Worm (Caenorhabditis elegans) whole organism, L1 larva: ENCODE data around the gene folt-3.

ENCODE experiments used
- C04F5.9 ChIP-seq: sonication (generic microtip); optimal IDR thresholded peaks from 2 replicates; lab custom pipeline; 2016; ENCODE audit warnings: missing genetic modification characterization, missing compliant biosample characterization
- C16A3.4 ChIP-seq: fragments of 150-350 bp; optimal IDR thresholded peaks from 2 replicates; lab custom pipeline; 2014; ENCODE audit warnings: missing biosample characterization, missing genetic modification characterization
- F16B12.6 ChIP-seq: fragments of 150-350 bp; optimal IDR thresholded peaks from 2 replicates; lab custom pipeline; 2014; ENCODE audit warnings: missing biosample characterization, missing genetic modification characterization
- aha-1 ChIP-seq: fragments of 150-350 bp; optimal IDR thresholded peaks from 2 replicates; lab custom pipeline; 2014; ENCODE audit warnings: missing biosample characterization, missing genetic modification characterization
- ceh-90 ChIP-seq: sonication (generic microtip); optimal IDR thresholded peaks from 2 replicates; lab custom pipeline; 2016; ENCODE audit warnings: missing genetic modification characterization, missing compliant biosample characterization
- dpl-1 ChIP-seq, 3 experiments: fragments of 150-350 bp in 2 of 3; sonication (generic microtip) in 1 of 3; optimal IDR thresholded peaks; 2 replicates each; lab custom pipeline; 2014 to 2017; ENCODE audit warnings: missing biosample characterization in 3 of 3, missing genetic modification characterization in 3 of 3, missing genetic modification reagents in 3 of 3
- efl-3 ChIP-seq: fragments of 200-800 bp; sonication (Bioruptor generic); optimal IDR thresholded peaks from 2 replicates; lab custom pipeline; 2018; ENCODE audit warnings: mild to moderate bottlenecking, missing genetic modification characterization, missing compliant biosample characterization
- ets-5 ChIP-seq: fragments of 200-800 bp; sonication (Bioruptor generic); IDR thresholded peaks from 2 replicates; pipeline ENCODE4 v1.3.6; 2022; ENCODE audit warnings: missing genetic modification characterization, missing compliant biosample characterization
- fkh-4 ChIP-seq: sonication (generic microtip); optimal IDR thresholded peaks from 2 replicates; lab custom pipeline; 2016; ENCODE audit warnings: missing compliant biosample characterization, missing genetic modification characterization, borderline replicate concordance
- fkh-8 ChIP-seq: sonication (generic microtip); optimal IDR thresholded peaks from 2 replicates; lab custom pipeline; 2016; ENCODE audit warnings: mild to moderate bottlenecking, missing genetic modification characterization, missing compliant biosample characterization
- grh-1 ChIP-seq: fragments of 200-800 bp; sonication (Bioruptor generic); IDR thresholded peaks from 2 replicates; pipeline ENCODE4 v1.3.6; 2022; ENCODE audit warnings: missing genetic modification reagents, missing genetic modification characterization, missing compliant biosample characterization
- hlh-17 ChIP-seq: fragments of 200-800 bp; sonication (Bioruptor generic); optimal IDR thresholded peaks from 2 replicates; lab custom pipeline; 2018; ENCODE audit warnings: missing genetic modification characterization, mild to moderate bottlenecking, missing compliant biosample characterization, moderate library complexity, borderline replicate concordance
- isw-1 ChIP-seq: fragments of 200-800 bp; sonication (Bioruptor generic); IDR thresholded peaks from 2 replicates; pipeline ENCODE4 v1.3.6; 2022; ENCODE audit warnings: missing genetic modification characterization, missing compliant biosample characterization
- lin-13 ChIP-seq: fragments of 150-350 bp; optimal IDR thresholded peaks from 2 replicates; lab custom pipeline; 2014; ENCODE audit warnings: missing biosample characterization, missing genetic modification reagents, missing genetic modification characterization
- lin-14 ChIP-seq: fragments of 200-800 bp; sonication (Bioruptor generic); optimal IDR thresholded peaks from 2 replicates; lab custom pipeline; 2018; ENCODE audit warnings: mild to moderate bottlenecking, missing genetic modification characterization, moderate library complexity, missing compliant biosample characterization
- lin-15B ChIP-seq: fragments of 150-350 bp; sonication (generic microtip); optimal IDR thresholded peaks from 3 replicates; lab custom pipeline; 2014; ENCODE audit warnings: missing biosample characterization, missing genetic modification characterization
- lin-39 ChIP-seq: fragments of 150-350 bp; optimal IDR thresholded peaks from 2 replicates; lab custom pipeline; 2014; ENCODE audit warnings: missing biosample characterization, missing genetic modification reagents, missing genetic modification characterization
- lir-3 ChIP-seq: sonication (generic microtip); optimal IDR thresholded peaks from 2 replicates; lab custom pipeline; 2016; ENCODE audit warnings: mild to moderate bottlenecking, missing genetic modification characterization, moderate library complexity, missing compliant biosample characterization; ENCODE audit not compliant: poor library complexity
- mef-2 ChIP-seq: fragments of 150-350 bp; optimal IDR thresholded peaks from 2 replicates; lab custom pipeline; 2014; ENCODE audit warnings: missing biosample characterization, missing genetic modification characterization
- nhr-237 ChIP-seq: fragments of 150-350 bp; optimal IDR thresholded peaks from 2 replicates; lab custom pipeline; 2014; ENCODE audit warnings: missing biosample characterization, missing genetic modification characterization
- nhr-28 ChIP-seq: fragments of 150-350 bp; optimal IDR thresholded peaks from 2 replicates; lab custom pipeline; 2014; ENCODE audit warnings: missing biosample characterization, missing genetic modification characterization
- nhr-76 ChIP-seq: sonication (generic microtip); optimal IDR thresholded peaks from 2 replicates; lab custom pipeline; 2017; ENCODE audit warnings: missing biosample characterization, missing genetic modification characterization
- nhr-77 ChIP-seq: fragments of 150-350 bp; optimal IDR thresholded peaks from 2 replicates; lab custom pipeline; 2014; ENCODE audit warnings: missing biosample characterization, missing genetic modification characterization
- nhr-84 ChIP-seq: sonication (generic microtip); optimal IDR thresholded peaks from 2 replicates; lab custom pipeline; 2017; ENCODE audit warnings: missing biosample characterization, missing genetic modification characterization
- nhr-85 ChIP-seq: sonication (generic microtip); peaks from one replicate; lab custom pipeline; 2016; ENCODE audit warnings: missing genetic modification characterization, inconsistent platforms, missing compliant biosample characterization
- pax-3 ChIP-seq: fragments of 200-800 bp; sonication (Bioruptor generic); optimal IDR thresholded peaks from 2 replicates; lab custom pipeline; 2018; ENCODE audit warnings: mild to moderate bottlenecking, missing genetic modification characterization, moderate library complexity, missing compliant biosample characterization
- pqm-1 ChIP-seq: sonication (generic microtip); optimal IDR thresholded peaks from 3 replicates; lab custom pipeline; 2017; ENCODE audit warnings: missing biosample characterization, missing genetic modification characterization
- rnt-1 ChIP-seq: sonication (generic microtip); optimal IDR thresholded peaks from 2 replicates; lab custom pipeline; 2016; ENCODE audit warnings: mild to moderate bottlenecking, missing genetic modification characterization, moderate library complexity, missing compliant biosample characterization
- snu-23 ChIP-seq: sonication (generic microtip); optimal IDR thresholded peaks from 2 replicates; lab custom pipeline; 2016; ENCODE audit warnings: missing genetic modification characterization, missing compliant biosample characterization
- sox-4 ChIP-seq: sonication (generic microtip); optimal IDR thresholded peaks from 2 replicates; lab custom pipeline; 2016; ENCODE audit warnings: missing genetic modification characterization, missing compliant biosample characterization
- sptf-1 ChIP-seq: fragments of 150-350 bp; optimal IDR thresholded peaks from 2 replicates; lab custom pipeline; 2014; ENCODE audit warnings: missing biosample characterization, missing genetic modification characterization
- swsn-7 ChIP-seq: sonication (generic microtip); optimal IDR thresholded peaks from 2 replicates; lab custom pipeline; 2016; ENCODE audit warnings: missing genetic modification characterization, missing compliant biosample characterization
- unc-30 ChIP-seq: sonication (generic microtip); optimal IDR thresholded peaks from 2 replicates; lab custom pipeline; 2017; ENCODE audit warnings: missing biosample characterization, missing genetic modification characterization
- unc-62 ChIP-seq: fragments of 150-350 bp; optimal IDR thresholded peaks from 2 replicates; lab custom pipeline; 2014; ENCODE audit warnings: missing biosample characterization, missing genetic modification reagents, missing genetic modification characterization
- unc-86 ChIP-seq: sonication (generic microtip); optimal IDR thresholded peaks from 2 replicates; lab custom pipeline; 2016; ENCODE audit warnings: missing genetic modification characterization, missing compliant biosample characterization
- xbp-1 ChIP-seq: sonication (generic microtip); optimal IDR thresholded peaks from 2 replicates; lab custom pipeline; 2016; ENCODE audit warnings: missing genetic modification characterization, missing compliant biosample characterization
- zag-1 ChIP-seq: fragments of 150-350 bp; optimal IDR thresholded peaks from 2 replicates; lab custom pipeline; 2014; ENCODE audit warnings: missing biosample characterization, missing genetic modification characterization
- zip-4 ChIP-seq: fragments of 200-800 bp; sonication (Bioruptor generic); optimal IDR thresholded peaks from 2 replicates; lab custom pipeline; 2018; ENCODE audit warnings: mild to moderate bottlenecking, missing genetic modification characterization, moderate library complexity, missing compliant biosample characterization
- ztf-4 ChIP-seq: fragments of 150-350 bp; optimal IDR thresholded peaks from 2 replicates; lab custom pipeline; 2014; ENCODE audit warnings: missing biosample characterization, missing genetic modification characterization

The folt-3 gene

DNA sequence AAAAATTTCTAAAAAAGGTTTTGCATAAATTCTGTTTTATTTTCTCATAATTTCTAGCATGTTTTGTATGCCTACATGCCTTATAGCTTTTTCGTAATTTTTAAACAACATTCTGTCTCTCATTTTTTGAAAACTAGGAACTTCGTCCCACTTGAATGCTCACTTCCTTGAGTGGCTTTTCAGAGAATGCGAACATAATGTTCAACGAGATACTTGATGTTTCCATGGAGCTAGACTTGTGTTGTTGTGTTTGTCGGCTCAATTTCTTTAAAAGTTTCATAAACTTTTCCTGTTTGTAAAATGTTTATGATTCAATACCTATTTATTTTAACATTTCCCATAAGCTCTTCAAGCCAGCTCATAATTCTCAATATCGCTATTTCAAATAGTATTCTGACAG lies 4.7 kb downstream of the folt-3 start, which contains the start of gene clec-213:
clec-213 (plus strand) TSS at position 301 of the 400 bp plus-strand sequence.
- no peak for TF ChIP-seq nhr-28 (tag; lab: Kevin White, UChicago)
- no peak for TF ChIP-seq C16A3.4 (tag; lab: Kevin White, UChicago)
- no peak for TF ChIP-seq sptf-1
- no peak for TF ChIP-seq fkh-8 (tag; lab: Kevin White, UChicago)
- no peak for TF ChIP-seq aha-1 (tag; lab: Kevin White, UChicago)
- no peak for TF ChIP-seq unc-62
- TF ChIP-seq ets-5: no peak
- TF ChIP-seq grh-1: no peak
- no peak for TF ChIP-seq pax-3
- no peak for TF ChIP-seq zip-4 (GFP tag; lab: Kevin White, UChicago)
- TF ChIP-seq nhr-237 (tag; lab: Kevin White, UChicago): no peak
- TF ChIP-seq ztf-4: no peak
- no peak for TF ChIP-seq unc-86 (tag; lab: Kevin White, UChicago)
- no peak for TF ChIP-seq xbp-1 (tag; lab: Kevin White, UChicago)
- TF ChIP-seq fkh-4 (tag; lab: Kevin White, UChicago): no peak
- TF ChIP-seq lin-13 (GFP tag; lab: Kevin White, UChicago): no peak
- TF ChIP-seq ceh-90: no peak
- TF ChIP-seq dpl-1 (GFP tag; optimal IDR thresholded peaks at IDR 0.05; lab: Kevin White, UChicago): no peak
- TF ChIP-seq lin-39 (tag; lab: Kevin White, UChicago): no peak
- TF ChIP-seq unc-30: no peak

DNA sequence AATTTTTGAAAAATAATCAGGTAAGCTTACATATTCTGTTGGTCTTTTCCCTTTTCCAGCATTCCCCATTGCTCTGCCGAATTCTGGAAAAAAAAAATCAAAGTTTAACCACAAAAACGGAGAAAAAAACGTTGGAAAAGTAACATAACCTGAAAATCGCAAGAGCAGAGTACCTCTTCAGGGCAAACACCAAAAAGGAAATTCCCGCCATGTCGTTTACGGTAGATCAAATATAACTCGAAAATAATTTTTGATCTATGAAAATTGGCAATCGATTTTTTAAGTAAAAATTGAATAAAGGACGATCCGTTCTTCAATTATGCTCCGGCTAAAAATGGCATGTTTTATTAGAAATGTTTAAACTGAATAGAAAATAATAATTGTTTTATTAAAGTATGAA lies 6.1 kb downstream of the folt-3 start, which contains the start of gene C50E3.11:
C50E3.11 (minus strand) TSS at position 83 of the 400 bp plus-strand sequence.
- TF ChIP-seq nhr-76 (tag; lab: Kevin White, UChicago): no peak
- no peak for TF ChIP-seq nhr-77 (tag; lab: Kevin White, UChicago)
- no peak for TF ChIP-seq lin-13 (GFP tag; lab: Kevin White, UChicago)
- no peak for TF ChIP-seq isw-1 (GFP tag; lab: Robert Waterston, UW)
- no peak for TF ChIP-seq sptf-1
- TF ChIP-seq pqm-1 (tag; lab: Kevin White, UChicago): no peak
- no peak for TF ChIP-seq xbp-1 (tag; lab: Kevin White, UChicago)
- no peak for TF ChIP-seq ceh-90
- no peak for TF ChIP-seq rnt-1 (tag; lab: Kevin White, UChicago)
- no peak for TF ChIP-seq nhr-84 (tag; lab: Kevin White, UChicago)
- no peak for TF ChIP-seq swsn-7 (tag; lab: Kevin White, UChicago)
- no peak for TF ChIP-seq grh-1
- no peak for TF ChIP-seq lin-39 (tag; lab: Kevin White, UChicago)
- TF ChIP-seq lin-14: no peak
- TF ChIP-seq snu-23 (GFP tag; lab: Kevin White, UChicago): no peak
- no peak for TF ChIP-seq F16B12.6 (tag; lab: Kevin White, UChicago)
- no peak for TF ChIP-seq C04F5.9 (tag; lab: Kevin White, UChicago)

ce11 chrV:7601443-7601842 lies 8.1 kb downstream of the folt-3 start, which contains the start of gene scl-26:
Gene scl-26 (minus strand): TSS chrV:7601543.
- TF ChIP-seq lin-14 (no peak), sox-4 (tag; lab: Kevin White, UChicago) (no peak), nhr-85 (tag; lab: Kevin White, UChicago) (no peak), dpl-1 (GFP tag; optimal IDR thresholded peaks at IDR 0.05; lab: Kevin White, UChicago) (no peak), lir-3 (tag; lab: Kevin White, UChicago) (no peak), zag-1 (tag; lab: Kevin White, UChicago) (no peak), efl-3 (GFP tag; lab: Kevin White, UChicago) (no peak), swsn-7 (tag; lab: Kevin White, UChicago) (no peak), mef-2 (tag; lab: Kevin White, UChicago) (no peak), grh-1 (no peak), zip-4 (GFP tag; lab: Kevin White, UChicago) (no peak), hlh-17 (GFP tag; lab: Kevin White, UChicago) (no peak), lin-15B (tag; lab: Kevin White, UChicago) (no peak), lin-13 (GFP tag; lab: Kevin White, UChicago) (no peak)
